Fruit fly (Drosophila melanogaster): ENCODE results near the gene Toll-9.

The Toll-9 gene

dm6 chr3L:20400515-20400914 is 34.0 kb upstream of the Toll-9 start:
- TF ChIP-seq ttk (optimal IDR thresholded peaks at IDR 0.05) (peak; percentile 98), psq (optimal IDR thresholded peaks at IDR 0.05) (no peak)

- TF ChIP-seq Sin3A (optimal IDR thresholded peaks at IDR 0.05) (no peak), ttk (optimal IDR thresholded peaks at IDR 0.05) (no peak), psq (optimal IDR thresholded peaks at IDR 0.05) (no peak), insv (optimal IDR thresholded peaks at IDR 0.05) (no peak), Myc (optimal IDR thresholded peaks at IDR 0.05) (no peak), h (optimal IDR thresholded peaks at IDR 0.05) (no peak)
These were observed 33.1 kb upstream of the Toll-9 start for dm6 chr3L:20399550-20400109.

DNA sequence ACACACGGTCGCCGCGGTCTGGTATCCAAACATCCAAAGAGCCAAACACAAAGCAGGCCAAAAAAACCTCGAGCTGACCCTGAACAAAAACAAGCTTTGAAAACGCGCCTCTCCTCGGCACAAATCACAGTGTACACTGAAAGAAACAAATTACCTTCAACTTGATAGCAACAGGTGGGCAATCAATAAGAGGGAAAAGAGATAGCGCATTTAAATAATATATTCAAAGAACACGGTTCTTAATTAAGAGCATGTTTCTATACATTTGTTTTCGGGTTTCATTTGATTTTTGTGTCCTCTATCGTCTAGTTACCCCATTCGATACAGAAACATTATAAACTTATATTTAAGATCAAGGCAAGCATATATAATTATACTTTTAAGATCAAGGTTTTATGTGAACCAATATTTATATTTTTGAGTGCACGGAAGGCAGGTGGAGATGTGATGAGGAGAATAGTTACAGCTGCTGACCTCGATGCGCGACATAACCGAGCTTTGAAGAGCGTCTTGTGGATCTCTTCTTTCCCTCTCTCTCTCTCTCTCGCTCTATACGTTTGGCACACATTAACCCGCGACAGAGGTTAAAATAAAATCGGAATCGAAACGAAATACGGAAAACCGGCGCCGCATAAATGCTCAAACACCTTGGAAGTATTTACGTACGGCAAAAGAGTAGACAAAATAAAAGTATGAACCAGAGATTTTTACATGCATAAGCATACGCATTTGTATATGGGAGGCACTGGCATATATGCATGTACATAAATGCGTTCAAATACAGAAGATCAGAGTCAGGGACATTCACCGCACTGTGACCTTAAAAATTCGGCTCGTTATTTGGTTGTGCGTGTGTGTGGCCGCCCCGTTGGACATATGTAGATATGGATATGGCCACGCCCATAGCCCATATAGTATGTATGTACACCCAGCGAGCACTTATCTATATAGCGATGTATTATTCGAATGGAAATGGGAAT is 32.0 kb upstream of the Toll-9 start:
- no peak for TF ChIP-seq h (optimal IDR thresholded peaks at IDR 0.05)
- TF ChIP-seq insv (optimal IDR thresholded peaks at IDR 0.05) = no peak
- no peak for TF ChIP-seq Myc (optimal IDR thresholded peaks at IDR 0.05)
- TF ChIP-seq psq (optimal IDR thresholded peaks at IDR 0.05) = no peak

DNA sequence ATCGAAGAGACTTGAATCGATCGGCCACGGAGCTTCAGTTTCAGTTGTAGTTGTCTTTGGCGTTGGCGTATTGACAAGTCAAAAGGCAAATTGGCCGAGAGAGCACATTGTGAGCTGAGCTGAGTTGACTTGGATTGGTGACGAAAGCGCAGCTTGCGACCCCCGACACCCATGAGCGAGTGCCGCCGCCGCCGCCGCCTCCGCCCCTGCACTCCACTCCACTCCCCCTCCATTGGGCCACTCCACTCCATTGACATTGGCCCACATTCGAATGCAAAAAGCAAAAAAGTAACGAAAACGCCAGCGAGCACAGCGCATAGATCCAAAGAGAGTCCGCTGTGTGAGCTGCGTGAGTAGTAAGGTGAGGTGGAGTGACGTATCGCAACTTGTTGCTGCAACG is 31.2 kb upstream of the Toll-9 start:
- no peak for TF ChIP-seq Myc (optimal IDR thresholded peaks at IDR 0.05)
- TF ChIP-seq insv (optimal IDR thresholded peaks at IDR 0.05) = no peak
- TF ChIP-seq ttk (optimal IDR thresholded peaks at IDR 0.05) = no peak
- no peak for TF ChIP-seq h (optimal IDR thresholded peaks at IDR 0.05)
- TF ChIP-seq Sin3A (optimal IDR thresholded peaks at IDR 0.05) = no peak
- TF ChIP-seq psq (optimal IDR thresholded peaks at IDR 0.05) = no peak

- TF ChIP-seq h (optimal IDR thresholded peaks at IDR 0.05) (no peak), psq (optimal IDR thresholded peaks at IDR 0.05) (no peak), Myc (optimal IDR thresholded peaks at IDR 0.05) (no peak), Sin3A (optimal IDR thresholded peaks at IDR 0.05) (no peak)
These were observed 29.5 kb upstream of the Toll-9 start for dm6 chr3L:20396047-20396446.

DNA sequence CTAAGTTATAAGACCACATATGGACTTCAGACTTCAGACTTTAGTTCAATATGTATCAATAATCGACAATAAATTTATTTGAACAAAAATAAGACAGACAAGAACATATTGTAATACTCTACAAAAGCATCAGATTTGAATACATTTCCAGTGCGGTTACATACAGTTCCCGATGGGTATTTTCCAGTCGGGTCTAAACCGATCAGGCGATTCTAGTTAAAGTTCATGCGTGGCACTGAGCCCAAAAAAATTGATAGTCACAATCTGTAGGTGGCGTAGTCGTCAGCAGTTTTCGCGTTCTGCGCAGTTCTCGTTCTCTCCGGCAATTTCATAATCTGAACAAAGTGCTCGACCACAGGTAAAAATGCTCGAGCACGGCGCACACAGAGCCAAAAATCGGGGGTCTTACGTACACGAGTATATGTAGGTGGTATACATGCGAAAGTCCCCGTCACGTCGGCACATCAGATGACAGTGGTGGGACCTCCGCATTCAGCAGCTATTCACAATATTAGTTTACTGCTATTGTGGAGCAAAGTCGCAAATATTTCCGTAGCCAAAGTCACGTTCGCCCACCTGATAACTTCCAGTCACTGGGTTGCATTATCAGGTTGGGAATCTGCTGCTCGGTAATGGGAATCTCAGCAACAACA is 28.9 kb upstream of the Toll-9 start:
- TF ChIP-seq insv (optimal IDR thresholded peaks at IDR 0.05) = no peak
- no peak for TF ChIP-seq Myc (optimal IDR thresholded peaks at IDR 0.05)
- TF ChIP-seq ttk (optimal IDR thresholded peaks at IDR 0.05) = no peak
- TF ChIP-seq h (optimal IDR thresholded peaks at IDR 0.05) = no peak
- no peak for TF ChIP-seq Sin3A (optimal IDR thresholded peaks at IDR 0.05)
- TF ChIP-seq psq (optimal IDR thresholded peaks at IDR 0.05) = no peak

dm6 chr3L:20393357-20393756 is 26.8 kb upstream of the Toll-9 start, which contains the start of gene CG33969:
CG33969 (minus strand) TSS chr3L:20393553.
- no peak for TF ChIP-seq insv (optimal IDR thresholded peaks at IDR 0.05)
- no peak for TF ChIP-seq ttk (optimal IDR thresholded peaks at IDR 0.05)
- TF ChIP-seq Myc (optimal IDR thresholded peaks at IDR 0.05) = no peak
- TF ChIP-seq h (optimal IDR thresholded peaks at IDR 0.05) = no peak
- TF ChIP-seq psq (optimal IDR thresholded peaks at IDR 0.05) = no peak
- TF ChIP-seq Sin3A (optimal IDR thresholded peaks at IDR 0.05) = no peak

DNA sequence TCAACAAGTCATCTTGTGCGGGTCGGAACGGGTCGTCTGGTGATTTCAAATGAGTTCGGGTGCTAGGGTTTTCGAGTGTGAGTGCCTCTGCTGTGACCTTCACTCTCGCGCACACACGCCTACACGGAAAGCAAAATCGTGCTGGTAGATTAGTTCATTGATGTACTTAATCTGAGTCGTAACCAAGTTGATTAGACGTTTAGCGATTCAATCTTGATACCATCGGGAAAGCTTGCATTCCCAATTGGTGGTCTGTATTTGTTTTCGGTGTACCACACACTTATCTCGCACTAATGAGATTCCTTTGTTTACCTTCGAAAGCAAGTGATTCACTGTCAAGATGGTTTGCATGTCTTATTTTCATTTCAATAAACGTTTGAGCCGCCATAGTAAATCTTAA is 22.5 kb upstream of the Toll-9 start:
- no peak for TF ChIP-seq Sin3A (optimal IDR thresholded peaks at IDR 0.05)
- TF ChIP-seq psq (optimal IDR thresholded peaks at IDR 0.05) = no peak
- no peak for TF ChIP-seq insv (optimal IDR thresholded peaks at IDR 0.05)
- TF ChIP-seq Myc (optimal IDR thresholded peaks at IDR 0.05) = no peak
- TF ChIP-seq ttk (optimal IDR thresholded peaks at IDR 0.05) = no peak
- no peak for TF ChIP-seq h (optimal IDR thresholded peaks at IDR 0.05)

DNA sequence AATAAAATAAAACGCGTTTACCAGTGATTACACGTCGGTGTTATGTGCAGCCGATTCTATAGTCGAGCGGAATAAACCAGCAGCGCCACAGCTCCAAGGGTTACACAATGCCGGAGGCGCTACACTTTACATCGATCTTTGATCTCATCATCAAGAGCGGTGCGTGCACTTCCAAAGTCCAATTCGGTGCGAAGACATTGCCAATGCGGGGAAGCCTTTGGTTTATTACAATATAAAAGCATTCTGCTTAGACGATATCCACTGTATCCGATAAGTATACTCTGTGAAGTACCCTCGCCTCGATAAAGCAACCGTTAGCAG is 21.3 kb upstream of the Toll-9 start:
- TF ChIP-seq h (optimal IDR thresholded peaks at IDR 0.05) (no peak), psq (optimal IDR thresholded peaks at IDR 0.05) (no peak), Sin3A (optimal IDR thresholded peaks at IDR 0.05) (no peak), ttk (optimal IDR thresholded peaks at IDR 0.05) (no peak), insv (optimal IDR thresholded peaks at IDR 0.05) (no peak), Myc (optimal IDR thresholded peaks at IDR 0.05) (no peak)

DNA sequence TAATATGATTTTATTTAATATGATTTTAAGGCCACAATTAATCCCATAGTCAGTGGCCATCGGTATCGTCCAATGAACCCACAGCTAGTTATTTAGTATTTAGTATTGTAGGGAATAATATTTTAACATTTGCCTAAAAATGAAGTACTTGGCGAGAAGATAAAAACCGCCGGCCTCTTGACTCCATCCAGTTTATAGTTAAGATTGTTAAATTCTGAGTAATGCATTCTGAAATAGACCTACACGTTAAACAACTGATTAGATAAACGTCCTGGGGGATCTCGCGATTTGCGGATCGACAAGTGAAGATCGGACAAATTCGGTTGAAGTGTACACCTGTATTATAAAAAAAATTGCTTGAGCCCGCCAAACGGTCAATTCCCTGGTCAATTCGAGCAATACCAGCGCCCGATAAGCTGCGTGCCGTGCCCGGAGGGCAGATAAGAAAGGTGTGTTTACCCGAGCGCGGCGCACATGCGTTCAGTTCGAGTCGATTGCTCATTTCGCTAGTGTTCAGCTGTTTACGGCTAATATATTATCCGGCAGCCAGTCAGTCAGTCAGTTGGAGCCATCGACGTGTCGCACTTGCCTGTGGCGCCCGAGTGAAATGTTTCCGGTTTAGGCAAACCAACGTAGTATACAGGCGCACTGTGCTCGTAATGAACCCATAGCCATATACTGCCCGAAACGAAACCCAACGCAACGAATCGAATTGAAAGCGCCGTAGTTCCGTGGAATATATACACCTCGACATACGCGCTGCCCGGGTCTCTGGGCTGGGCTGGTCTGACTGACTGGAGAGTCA is 20.7 kb upstream of the Toll-9 start:
- TF ChIP-seq Myc (optimal IDR thresholded peaks at IDR 0.05) = no peak
- no peak for TF ChIP-seq ttk (optimal IDR thresholded peaks at IDR 0.05)
- TF ChIP-seq Sin3A (optimal IDR thresholded peaks at IDR 0.05) = no peak
- no peak for TF ChIP-seq insv (optimal IDR thresholded peaks at IDR 0.05)
- TF ChIP-seq psq (optimal IDR thresholded peaks at IDR 0.05) = no peak
- no peak for TF ChIP-seq h (optimal IDR thresholded peaks at IDR 0.05)

dm6 chr3L:20385969-20386370 is 19.4 kb upstream of the Toll-9 start:
- TF ChIP-seq Sin3A (optimal IDR thresholded peaks at IDR 0.05) (no peak), insv (optimal IDR thresholded peaks at IDR 0.05) (no peak), psq (optimal IDR thresholded peaks at IDR 0.05) (no peak), h (optimal IDR thresholded peaks at IDR 0.05) (no peak), ttk (optimal IDR thresholded peaks at IDR 0.05) (no peak), Myc (optimal IDR thresholded peaks at IDR 0.05) (no peak)

- TF ChIP-seq ttk (optimal IDR thresholded peaks at IDR 0.05) = no peak
- TF ChIP-seq Myc (optimal IDR thresholded peaks at IDR 0.05) = no peak
- TF ChIP-seq insv (optimal IDR thresholded peaks at IDR 0.05) = no peak
- TF ChIP-seq psq (optimal IDR thresholded peaks at IDR 0.05) = no peak
- no peak for TF ChIP-seq Sin3A (optimal IDR thresholded peaks at IDR 0.05)
- no peak for TF ChIP-seq h (optimal IDR thresholded peaks at IDR 0.05)
These were observed 18.9 kb upstream of the Toll-9 start for dm6 chr3L:20385408-20385807.

Data from Kc167 (cell line).